Worm (Caenorhabditis elegans): ENCODE data around the gene F30H5.5.

The F30H5.5 gene

ce11 chrIII:502583-502982, 14.0 kb downstream of the F30H5.5 start (continued):
- TF ChIP-seq duxl-1 (tag; optimal IDR thresholded peaks at IDR 0.05; ENCODE audit: poor library complexity) (peak; percentile 81), Y105C5A.15 (GFP tag; IDR thresholded peaks at IDR 0.05) (peak; percentile 90), fos-1 (tag; optimal IDR thresholded peaks at IDR 0.05) (no peak), D1046.2 (GFP tag; IDR thresholded peaks at IDR 0.05) (peak; percentile 81), cey-2 (tag; optimal IDR thresholded peaks at IDR 0.05; ENCODE audit: borderline replicate concordance, insufficient read depth) (no peak), lsy-2 (tag; optimal IDR thresholded peaks at IDR 0.05) (no peak), nhr-76 (tag; optimal IDR thresholded peaks at IDR 0.05) (no peak), jun-1 (tag; optimal IDR thresholded peaks at IDR 0.05) (peak; percentile 5), dve-1 (tag; optimal IDR thresholded peaks at IDR 0.05; ENCODE audit: insufficient read depth) (peak; percentile 83), nhr-102 (tag; optimal IDR thresholded peaks at IDR 0.05) (peak; percentile 88), nhr-11 (tag; optimal IDR thresholded peaks at IDR 0.05) (peak; percentile 67), snpc-4 (tag; optimal IDR thresholded peaks at IDR 0.05) (no peak), F10B5.3 (tag; optimal IDR thresholded peaks at IDR 0.05) (peak; percentile 80), tag-97 (GFP tag; IDR thresholded peaks at IDR 0.05) (no peak), ceh-28 (tag; optimal IDR thresholded peaks at IDR 0.05) (no peak), arid-1 (GFP tag; conservative IDR thresholded peaks at IDR 0.05) (peak; percentile 86), egl-27 (tag; optimal IDR thresholded peaks at IDR 0.05) (no peak), pha-4 (GFP tag; IDR thresholded peaks at IDR 0.05) (peak; percentile 92), pha-4 (tag; optimal IDR thresholded peaks at IDR 0.05) (no peak), madf-5 (GFP tag; IDR thresholded peaks at IDR 0.05) (peak; percentile 80 to 96), php-3 (GFP tag; IDR thresholded peaks at IDR 0.05) (peak; percentile 82), lin-15B (tag; optimal IDR thresholded peaks at IDR 0.05) (no peak), saeg-2 (GFP tag; IDR thresholded peaks at IDR 0.05) (peak; percentile 81; the same call in 1 of the 2 replicates), spr-1 (tag; optimal IDR thresholded peaks at IDR 0.05) (peak; percentile 89), ztf-7 (tag; optimal IDR thresholded peaks at IDR 0.05) (peak; percentile 85), ZK546.5 (tag; optimal IDR thresholded peaks at IDR 0.05) (no peak), ctbp-1 (GFP tag; IDR thresholded peaks at IDR 0.05) (peak; percentile 93), gei-8 (GFP tag; optimal IDR thresholded peaks at IDR 0.05) (peak; percentile 70), hmg-1.1 (GFP tag; IDR thresholded peaks at IDR 0.05) (peak; percentile 93), snpc-1.2 (GFP tag; IDR thresholded peaks at IDR 0.05) (peak; percentile 78), Y48G9A.11 (GFP tag; IDR thresholded peaks at IDR 0.05) (peak; percentile 78), mdt-29 (GFP tag; IDR thresholded peaks at IDR 0.05) (peak; percentile 84), spr-3 (GFP tag; optimal IDR thresholded peaks at IDR 0.05) (peak; percentile 88), aly-2 (tag; optimal IDR thresholded peaks at IDR 0.05) (peak; percentile 42), dmd-9 (GFP tag; IDR thresholded peaks at IDR 0.05) (peak; percentile 92), mdl-1 (tag; optimal IDR thresholded peaks at IDR 0.05) (peak in 1 of 2 experiments; percentile 65), zip-11 (GFP tag; IDR thresholded peaks at IDR 0.05) (peak; percentile 81), nhr-25 (tag; optimal IDR thresholded peaks at IDR 0.05; ENCODE audit: borderline replicate concordance, insufficient read depth) (no peak), zfp-2 (tag; optimal IDR thresholded peaks at IDR 0.05) (peak; percentile 66), lir-3 (tag; optimal IDR thresholded peaks at IDR 0.05) (peak; percentile 77), ztf-11 (tag; optimal IDR thresholded peaks at IDR 0.05) (no peak), aha-1 (tag) (peak; percentile 93), nhr-41 (GFP tag; IDR thresholded peaks at IDR 0.05) (peak; percentile 87), R02D3.7 (tag; optimal IDR thresholded peaks at IDR 0.05) (peak; percentile 10), dmd-6 (GFP tag; IDR thresholded peaks at IDR 0.05) (peak; percentile 77), hlh-30 (tag; optimal IDR thresholded peaks at IDR 0.05; ENCODE audit: insufficient read depth) (no peak), F37D6.2 (tag; optimal IDR thresholded peaks at IDR 0.05) (peak; percentile 77), daf-8 (GFP tag; IDR thresholded peaks at IDR 0.05) (no peak), ama-1 (optimal IDR thresholded peaks at IDR 0.05) (no peak), hlh-11 (tag; optimal IDR thresholded peaks at IDR 0.05) (peak; percentile 70), ceh-62 (tag; optimal IDR thresholded peaks at IDR 0.05) (no peak)
